Worm (Caenorhabditis elegans) whole organism, young adult: ENCODE results near the gene C27H5.12.

Experiments used
- F57A8.1 ChIP-seq: fragments of 200-800 bp; sonication (Bioruptor generic); optimal IDR thresholded peaks from 2 replicates; lab custom pipeline; 2018; ENCODE audit warnings: mild to moderate bottlenecking, missing genetic modification characterization, moderate library complexity, missing compliant biosample characterization
- ama-1 ChIP-seq, 3 experiments: fragments of 150-350 bp in 1 of 3; sonication (generic microtip) in 2 of 3; optimal IDR thresholded peaks; 2 replicates each; lab custom pipeline; 2014 to 2018; ENCODE audit warnings: missing biosample characterization in 2 of 3, missing genetic modification characterization in 2 of 3, missing genetic modification reagents in 2 of 3
- atf-7 ChIP-seq: sonication (generic microtip); optimal IDR thresholded peaks from 2 replicates; lab custom pipeline; 2017; ENCODE audit warnings: mild to moderate bottlenecking, missing genetic modification characterization, missing compliant biosample characterization
- attf-3 ChIP-seq: fragments of 200-800 bp; sonication (Bioruptor generic); conservative IDR thresholded peaks from 2 replicates; pipeline ENCODE4 v1.3.6; 2022; ENCODE audit warnings: missing genetic modification reagents, missing genetic modification characterization, missing compliant biosample characterization
- bed-1 ChIP-seq: fragments of 200-800 bp; sonication (Bioruptor generic); IDR thresholded peaks from 2 replicates; pipeline ENCODE4 v1.3.6; 2022; ENCODE audit warnings: missing genetic modification reagents, missing genetic modification characterization, missing compliant biosample characterization
- ceh-58 ChIP-seq: fragments of 200-800 bp; sonication (Bioruptor generic); IDR thresholded peaks from 2 replicates; pipeline ENCODE4 v1.3.6; 2022; ENCODE audit warnings: missing genetic modification characterization, missing compliant biosample characterization
- egl-18 ChIP-seq: fragments of 200-800 bp; sonication (Bioruptor generic); IDR thresholded peaks from 2 replicates; pipeline ENCODE4 v1.3.6; 2022; ENCODE audit warnings: missing genetic modification reagents, missing genetic modification characterization, missing compliant biosample characterization
- ets-4 ChIP-seq: fragments of 200-800 bp; sonication (Bioruptor generic); optimal IDR thresholded peaks from 2 replicates; lab custom pipeline; 2018; ENCODE audit warnings: mild to moderate bottlenecking, missing genetic modification characterization, missing compliant biosample characterization
- let-526 ChIP-seq: fragments of 200-800 bp; sonication (Bioruptor generic); IDR thresholded peaks from 2 replicates; pipeline ENCODE4 v1.3.6; 2022; ENCODE audit warnings: missing genetic modification reagents, missing genetic modification characterization, missing compliant biosample characterization
- madf-3 ChIP-seq: fragments of 200-800 bp; sonication (Bioruptor generic); IDR thresholded peaks from 2 replicates; pipeline ENCODE4 v1.3.6; 2022; ENCODE audit warnings: missing genetic modification reagents, missing genetic modification characterization, missing compliant biosample characterization
- snpc-4 ChIP-seq, 5 experiments: fragments of 150-350 bp in 1 of 5; sonication (generic microtip) in 4 of 5; optimal IDR thresholded peaks; 2 replicates each; lab custom pipeline; 2014 to 2018; ENCODE audit warnings: missing genetic modification characterization in 5 of 5, missing biosample characterization in 3 of 5, antibody characterized with exemption in 2 of 5, mild to moderate bottlenecking in 2 of 5, missing compliant biosample characterization in 2 of 5, missing genotype in 2 of 5, moderate library complexity in 2 of 5, missing genetic modification reagents in 1 of 5
- unc-130 ChIP-seq: sonication (generic microtip); optimal IDR thresholded peaks from 2 replicates; lab custom pipeline; 2016; ENCODE audit warnings: missing genetic modification reagents, missing genetic modification characterization, missing compliant biosample characterization
- ztf-22 ChIP-seq: fragments of 200-800 bp; sonication (Bioruptor generic); optimal IDR thresholded peaks from 2 replicates; lab custom pipeline; 2018; ENCODE audit warnings: mild to moderate bottlenecking, missing genetic modification characterization, moderate library complexity, missing compliant biosample characterization

- TF ChIP-seq ets-4 (GFP tag; lab: Kevin White, UChicago): peak; percentile 10
- no peak for TF ChIP-seq unc-130 (GFP tag; lab: Kevin White, UChicago)
- TF ChIP-seq madf-3: no peak
- TF ChIP-seq ztf-22 (GFP tag; lab: Kevin White, UChicago): no peak
- no peak for TF ChIP-seq let-526 (GFP tag; lab: Robert Waterston, UW)
- TF ChIP-seq egl-18: no peak
- TF ChIP-seq ceh-58 (GFP tag; lab: Robert Waterston, UW): no peak
- TF ChIP-seq bed-1: no peak
- no peak for TF ChIP-seq attf-3
- TF ChIP-seq F57A8.1 (GFP tag; lab: Kevin White, UChicago): no peak
- TF ChIP-seq atf-7 (tag; lab: Kevin White, UChicago): peak; percentile 14
- TF ChIP-seq snpc-4 (GFP tag; optimal IDR thresholded peaks at IDR 0.05; lab: Kevin White, UChicago): no peak
- no peak for TF ChIP-seq snpc-4 (tag; optimal IDR thresholded peaks at IDR 0.05; lab: Kevin White, UChicago)
- TF ChIP-seq ama-1 (optimal IDR thresholded peaks at IDR 0.05; lab: Kevin White, UChicago): no peak
- no peak for TF ChIP-seq ama-1 (GFP tag; optimal IDR thresholded peaks at IDR 0.05; lab: Kevin White, UChicago)
Measured at ce11 chrII:7157415-7157814, 4.0 kb downstream of the C27H5.12 start.
